Worm (Caenorhabditis elegans): Measurements from ENCODE around the gene F31A3.5.

Gene F31A3.5

DNA sequence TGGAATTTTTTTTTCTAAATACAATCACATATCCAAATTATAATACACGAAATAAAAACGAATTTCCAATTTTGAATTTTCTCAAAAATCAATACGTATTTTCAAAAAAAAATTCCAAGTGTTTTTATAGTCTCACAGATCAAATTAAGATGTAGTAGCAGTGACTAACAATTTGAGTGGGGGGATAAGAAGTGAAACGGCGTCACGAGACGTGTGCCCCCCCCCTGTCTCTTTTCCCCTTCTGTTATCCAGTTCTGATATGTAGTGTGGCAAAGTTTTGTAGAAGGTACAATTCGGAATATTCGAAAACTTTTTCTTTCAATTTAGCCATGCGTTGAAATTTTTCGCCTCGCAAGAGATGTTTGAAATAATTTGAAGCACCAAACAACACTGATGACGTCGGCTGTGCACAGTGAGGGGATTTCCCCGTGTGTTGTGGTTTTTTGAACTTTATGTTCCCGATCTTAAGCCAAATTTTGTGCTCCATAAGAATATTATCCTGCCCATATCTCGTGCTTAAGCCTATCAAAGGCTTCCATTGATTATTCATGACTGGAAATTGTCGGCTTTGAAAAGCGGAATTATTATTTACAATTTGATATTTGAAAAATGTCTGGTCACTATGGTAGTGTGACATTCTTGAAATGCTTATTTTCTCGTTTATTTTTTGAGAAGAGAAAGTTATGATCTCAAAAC lies 48.1 kb downstream of the F31A3.5 start:
- TF ChIP-seq W03F9.2 (tag; optimal IDR thresholded peaks at IDR 0.05) (no peak), him-1 (tag; optimal IDR thresholded peaks at IDR 0.05) (no peak), dao-5 (tag; optimal IDR thresholded peaks at IDR 0.05) (no peak)

DNA sequence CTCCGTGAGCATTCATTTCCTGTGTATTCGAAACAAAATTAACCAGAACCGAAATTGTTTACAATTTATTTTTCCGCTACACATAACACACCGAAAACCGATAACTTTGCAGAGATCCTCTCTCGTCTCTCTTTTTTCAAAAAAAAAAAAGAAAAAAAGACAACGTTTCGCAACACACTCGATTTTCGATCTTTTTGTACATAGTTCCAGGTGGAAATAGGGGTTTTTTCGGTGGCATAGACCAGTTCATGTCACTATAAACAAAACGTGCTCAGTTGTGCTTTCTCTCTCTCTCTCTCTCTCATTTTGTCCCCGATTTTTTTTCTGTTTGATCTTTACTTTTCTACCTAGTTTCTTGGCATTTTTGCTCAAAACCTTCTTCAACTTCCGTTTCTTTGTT lies 49.0 kb downstream of the F31A3.5 start:
- TF ChIP-seq him-1 (tag; optimal IDR thresholded peaks at IDR 0.05), result no peak
- TF ChIP-seq dao-5 (tag; optimal IDR thresholded peaks at IDR 0.05), result no peak
- TF ChIP-seq W03F9.2 (tag; optimal IDR thresholded peaks at IDR 0.05), result no peak

DNA sequence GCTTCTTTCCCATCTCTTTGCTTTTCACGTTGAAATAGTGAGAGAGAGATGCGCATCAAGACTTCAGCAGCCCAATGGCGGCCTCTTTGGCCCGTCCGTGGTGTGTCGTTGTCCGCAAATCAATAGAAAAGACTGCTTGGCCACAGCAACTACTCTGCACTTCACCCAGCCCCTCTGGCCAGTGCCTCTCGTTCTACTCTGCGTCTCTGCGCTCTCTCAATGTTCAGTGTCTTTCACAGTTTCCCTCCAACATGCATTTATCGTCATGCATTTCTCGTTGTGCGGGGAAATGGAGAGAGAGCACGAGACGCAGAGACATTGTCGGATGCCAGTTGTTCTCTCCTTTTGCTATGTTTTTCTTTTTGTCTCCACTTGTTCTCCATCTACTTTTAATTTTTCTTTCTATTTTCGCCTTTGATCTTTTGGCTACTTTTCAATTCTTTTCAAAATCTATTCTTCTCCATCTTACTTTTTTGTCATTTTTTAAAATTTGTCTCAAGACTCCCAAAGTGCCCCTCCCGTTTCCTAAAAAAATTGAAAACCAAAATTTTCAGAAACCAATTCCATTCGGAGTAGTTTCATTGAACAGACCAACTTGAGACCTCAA lies 49.8 kb downstream of the F31A3.5 start, which contains the start of gene nhr-1:
TSS of gene nhr-1 (plus strand) at position 557 of the 607 bp plus-strand sequence.
- TF ChIP-seq dao-5 (tag; optimal IDR thresholded peaks at IDR 0.05), result no peak
- TF ChIP-seq him-1 (tag; optimal IDR thresholded peaks at IDR 0.05), result peak; percentile 83
- TF ChIP-seq W03F9.2 (tag; optimal IDR thresholded peaks at IDR 0.05), result no peak

DNA sequence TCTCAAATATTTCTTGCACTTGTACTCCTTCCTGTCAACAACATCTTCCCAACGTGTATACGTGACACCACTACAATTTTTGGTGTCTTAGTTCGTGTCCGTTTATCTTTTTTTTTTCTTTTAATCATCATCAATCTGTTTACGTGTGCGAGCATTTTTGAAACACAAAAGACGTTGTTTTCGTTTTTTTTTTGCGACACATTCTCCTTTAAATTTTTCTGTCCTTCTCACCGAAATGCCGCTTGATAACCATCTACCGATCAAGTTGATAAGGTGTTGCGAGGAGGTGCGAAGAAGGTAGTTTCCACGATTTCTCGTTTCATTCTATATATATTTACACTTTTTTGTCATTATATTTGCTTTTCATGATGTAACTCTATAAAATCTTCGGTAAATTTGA lies 52.9 kb downstream of the F31A3.5 start:
- TF ChIP-seq W03F9.2 (tag; optimal IDR thresholded peaks at IDR 0.05) (no peak), dao-5 (tag; optimal IDR thresholded peaks at IDR 0.05) (no peak), him-1 (tag; optimal IDR thresholded peaks at IDR 0.05) (no peak)

DNA sequence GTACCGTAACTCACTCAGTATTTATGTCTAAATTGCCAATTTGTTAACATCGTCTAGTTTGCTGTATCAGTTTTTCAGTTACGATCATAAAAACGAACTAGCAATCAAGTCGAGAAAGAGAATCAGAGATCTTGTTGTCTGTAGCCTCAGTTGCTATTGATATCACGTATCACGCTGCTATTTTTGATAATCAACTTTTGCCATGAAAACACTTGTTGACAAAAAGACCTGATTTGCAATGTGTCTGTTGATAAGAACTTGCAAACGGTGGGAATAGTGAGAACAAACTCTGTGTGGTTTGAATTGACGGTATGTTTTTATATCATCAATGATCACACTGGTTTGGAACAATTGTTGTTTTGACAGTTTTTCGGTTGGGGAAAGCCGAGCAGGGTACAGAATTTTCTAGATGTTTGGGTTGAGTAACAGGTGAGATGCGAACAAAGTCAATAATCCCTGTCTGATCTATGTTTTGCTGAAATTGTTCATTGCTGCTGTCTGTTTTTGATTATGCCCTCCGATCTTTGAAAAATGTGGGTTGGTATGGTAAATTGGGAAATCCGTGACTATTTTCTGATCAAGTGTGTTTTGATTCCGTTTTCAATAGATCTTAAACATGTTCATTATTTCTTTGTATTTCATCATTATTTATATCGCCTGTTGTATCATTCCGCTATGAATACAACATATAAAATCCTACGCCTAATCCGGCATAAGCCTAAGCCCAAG lies 54.2 kb downstream of the F31A3.5 start:
- no peak for TF ChIP-seq him-1 (tag; optimal IDR thresholded peaks at IDR 0.05)
- TF ChIP-seq W03F9.2 (tag; optimal IDR thresholded peaks at IDR 0.05), result no peak
- no peak for TF ChIP-seq dao-5 (tag; optimal IDR thresholded peaks at IDR 0.05)

DNA sequence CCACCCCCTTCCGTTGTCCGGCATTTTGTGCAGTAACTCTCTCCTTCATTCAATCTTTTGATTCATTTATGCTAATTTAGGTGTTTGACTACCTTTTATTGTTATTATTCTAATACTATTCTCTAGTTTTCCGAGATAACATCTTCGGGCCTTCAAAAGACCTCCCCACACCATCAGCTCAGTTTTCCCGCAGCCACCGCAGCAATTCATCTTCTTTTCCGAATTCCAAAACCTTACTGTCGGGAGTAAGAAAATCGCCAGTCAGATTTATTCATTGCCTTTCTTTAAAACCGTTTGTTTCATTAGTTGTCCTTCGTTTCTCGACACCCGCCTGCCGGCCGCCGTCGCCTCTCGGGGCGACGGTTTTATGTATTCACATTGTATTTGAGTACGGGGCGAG lies 55.3 kb downstream of the F31A3.5 start:
- TF ChIP-seq W03F9.2 (tag; optimal IDR thresholded peaks at IDR 0.05) (no peak), dao-5 (tag; optimal IDR thresholded peaks at IDR 0.05) (no peak), him-1 (tag; optimal IDR thresholded peaks at IDR 0.05) (no peak)

DNA sequence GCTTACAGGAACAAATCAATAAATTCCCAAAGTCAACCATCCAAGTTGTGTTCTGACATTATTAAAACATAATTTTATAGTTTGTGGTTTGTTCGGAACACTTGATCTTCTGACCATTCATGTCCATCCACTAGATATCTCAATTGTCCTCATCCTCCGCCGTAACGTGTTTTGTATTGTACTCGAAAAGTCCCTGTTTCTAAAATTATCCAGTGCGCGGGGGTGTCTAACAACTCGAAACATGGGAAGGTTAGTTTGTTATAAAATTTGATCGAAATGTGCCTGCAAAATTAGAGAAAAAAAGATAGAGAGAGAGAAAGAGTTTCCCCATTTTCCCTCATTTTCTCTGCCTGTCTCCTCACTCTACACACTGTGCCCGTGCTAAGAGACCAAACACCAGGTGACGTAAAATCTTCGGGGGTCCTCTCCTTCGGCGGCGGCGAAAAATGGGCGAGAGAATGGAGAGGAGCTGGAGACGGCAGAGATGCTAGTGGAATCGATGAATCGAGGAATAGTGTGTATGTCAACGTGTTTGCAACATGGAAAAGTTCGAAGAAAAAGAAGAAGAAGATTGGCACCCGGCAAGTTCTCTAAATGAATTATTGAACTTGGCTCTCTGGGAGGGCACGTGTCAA lies 57.7 kb downstream of the F31A3.5 start:
- TF ChIP-seq him-1 (tag; optimal IDR thresholded peaks at IDR 0.05) (peak; percentile 27), W03F9.2 (tag; optimal IDR thresholded peaks at IDR 0.05) (no peak), dao-5 (tag; optimal IDR thresholded peaks at IDR 0.05) (no peak)
